Worm (Caenorhabditis elegans) whole organism, young adult: ENCODE data around the gene Y73C8C.12.

Experiments used
- B0019.2 ChIP-seq: fragments of 200-800 bp; sonication (Bioruptor generic); conservative IDR thresholded peaks from 2 replicates; pipeline ENCODE4 v1.3.6; 2022; ENCODE audit warnings: missing genetic modification reagents, missing genetic modification characterization, missing compliant biosample characterization
- C06A6.2 ChIP-seq: fragments of 200-800 bp; sonication (Bioruptor generic); conservative IDR thresholded peaks from 2 replicates; pipeline ENCODE4 v1.3.6; 2022; ENCODE audit warnings: missing genetic modification characterization, missing compliant biosample characterization
- F10E7.11 ChIP-seq: sonication (generic microtip); optimal IDR thresholded peaks from 2 replicates; lab custom pipeline; 2017; ENCODE audit warnings: mild to moderate bottlenecking, missing genetic modification characterization, moderate library complexity, missing compliant biosample characterization
- ZK185.1 ChIP-seq: sonication (generic microtip); optimal IDR thresholded peaks from 2 replicates; lab custom pipeline; 2016; ENCODE audit warnings: mild to moderate bottlenecking, missing genetic modification characterization, missing compliant biosample characterization; ENCODE audit not compliant: poor library complexity, severe bottlenecking
- akir-1 ChIP-seq: fragments of 200-800 bp; sonication (Bioruptor generic); optimal IDR thresholded peaks from 2 replicates; lab custom pipeline; 2018; ENCODE audit warnings: mild to moderate bottlenecking, missing genetic modification characterization, moderate library complexity, missing compliant biosample characterization
- athp-1 ChIP-seq: sonication (generic microtip); optimal IDR thresholded peaks from 2 replicates; lab custom pipeline; 2017; ENCODE audit warnings: mild to moderate bottlenecking, missing genetic modification characterization, missing compliant biosample characterization
- attf-3 ChIP-seq: fragments of 200-800 bp; sonication (Bioruptor generic); conservative IDR thresholded peaks from 2 replicates; pipeline ENCODE4 v1.3.6; 2022; ENCODE audit warnings: missing genetic modification reagents, missing genetic modification characterization, missing compliant biosample characterization
- bed-1 ChIP-seq: fragments of 200-800 bp; sonication (Bioruptor generic); IDR thresholded peaks from 2 replicates; pipeline ENCODE4 v1.3.6; 2022; ENCODE audit warnings: missing genetic modification reagents, missing genetic modification characterization, missing compliant biosample characterization
- cebp-1 ChIP-seq, 2 experiments: fragments of 200-800 bp in 1 of 2; sonication (Bioruptor generic) in 1 of 2; sonication (generic microtip) in 1 of 2; IDR thresholded peaks in 1 of 2; optimal IDR thresholded peaks in 1 of 2; 2 replicates each; pipeline versions ENCODE4 v1.3.6 to Lab custom; 2017 to 2022; ENCODE audit warnings: missing compliant biosample characterization in 2 of 2, missing genetic modification characterization in 2 of 2, mild to moderate bottlenecking in 1 of 2, missing genetic modification reagents in 1 of 2, moderate library complexity in 1 of 2
- ceh-27 ChIP-seq: fragments of 200-800 bp; sonication (Bioruptor generic); optimal IDR thresholded peaks from 2 replicates; lab custom pipeline; 2018; ENCODE audit warnings: mild to moderate bottlenecking, missing genetic modification characterization, moderate library complexity, missing compliant biosample characterization
- ceh-79 ChIP-seq: sonication (generic microtip); optimal IDR thresholded peaks from 2 replicates; lab custom pipeline; 2017; ENCODE audit warnings: mild to moderate bottlenecking, missing genetic modification characterization, missing compliant biosample characterization
- ceh-91 ChIP-seq: fragments of 200-800 bp; sonication (Bioruptor generic); IDR thresholded peaks from 2 replicates; pipeline ENCODE4 v1.3.6; 2022; ENCODE audit warnings: missing genetic modification reagents, missing genetic modification characterization, missing compliant biosample characterization
- dpl-1 ChIP-seq: fragments of 150-350 bp; optimal IDR thresholded peaks from 2 replicates; lab custom pipeline; 2014; ENCODE audit warnings: missing biosample characterization, missing genetic modification reagents, missing genetic modification characterization
- egl-44 ChIP-seq: fragments of 200-800 bp; sonication (Bioruptor generic); IDR thresholded peaks from 2 replicates; pipeline ENCODE4 v1.3.6; 2022; ENCODE audit warnings: missing genetic modification reagents, missing genetic modification characterization, missing compliant biosample characterization
- ets-4 ChIP-seq: fragments of 200-800 bp; sonication (Bioruptor generic); optimal IDR thresholded peaks from 2 replicates; lab custom pipeline; 2018; ENCODE audit warnings: mild to moderate bottlenecking, missing genetic modification characterization, missing compliant biosample characterization
- gei-17 ChIP-seq: fragments of 200-800 bp; sonication (Bioruptor generic); optimal IDR thresholded peaks from 2 replicates; lab custom pipeline; 2018; ENCODE audit warnings: mild to moderate bottlenecking, missing genetic modification characterization, missing compliant biosample characterization
- him-1 ChIP-seq: sonication (generic microtip); optimal IDR thresholded peaks from 2 replicates; lab custom pipeline; 2016; ENCODE audit warnings: missing genotype, missing genetic modification reagents, missing genetic modification characterization, missing compliant biosample characterization
- hmg-20 ChIP-seq: fragments of 200-800 bp; sonication (Bioruptor generic); IDR thresholded peaks from 2 replicates; pipeline ENCODE4 v1.3.6; 2022; ENCODE audit warnings: missing genetic modification reagents, missing genetic modification characterization, missing compliant biosample characterization
- hrde-1 ChIP-seq: sonication (generic microtip); optimal IDR thresholded peaks from 2 replicates; lab custom pipeline; 2016; ENCODE audit warnings: missing genetic modification characterization, mild to moderate bottlenecking, missing compliant biosample characterization, moderate library complexity, missing genotype, missing genetic modification reagents, borderline replicate concordance
- let-607 ChIP-seq, 2 experiments: fragments of 200-800 bp in 1 of 2; sonication (Bioruptor generic) in 1 of 2; sonication (generic microtip) in 1 of 2; optimal IDR thresholded peaks; 2 replicates each; lab custom pipeline; 2016 to 2018; ENCODE audit warnings: mild to moderate bottlenecking in 2 of 2, missing compliant biosample characterization in 2 of 2, missing genetic modification characterization in 2 of 2, moderate library complexity in 2 of 2, missing genotype in 1 of 2
- lin-26 ChIP-seq: fragments of 200-800 bp; sonication (Bioruptor generic); IDR thresholded peaks from 2 replicates; pipeline ENCODE4 v1.3.6; 2022; ENCODE audit warnings: missing genetic modification reagents, missing genetic modification characterization, missing compliant biosample characterization
- lir-1 ChIP-seq: fragments of 200-800 bp; sonication (Bioruptor generic); conservative IDR thresholded peaks from 2 replicates; pipeline ENCODE4 v1.3.6; 2022; ENCODE audit warnings: missing genetic modification reagents, missing genetic modification characterization, missing compliant biosample characterization
- madf-10 ChIP-seq: sonication (generic microtip); optimal IDR thresholded peaks from 2 replicates; lab custom pipeline; 2016; ENCODE audit warnings: mild to moderate bottlenecking, missing genetic modification characterization, missing compliant biosample characterization
- mxl-1 ChIP-seq: sonication (generic microtip); optimal IDR thresholded peaks from 2 replicates; lab custom pipeline; 2016; ENCODE audit warnings: missing genetic modification characterization, missing compliant biosample characterization
- nhr-179 ChIP-seq: sonication (generic microtip); optimal IDR thresholded peaks from 2 replicates; lab custom pipeline; 2016; ENCODE audit warnings: mild to moderate bottlenecking, missing genetic modification characterization, missing compliant biosample characterization
- nhr-80 ChIP-seq: sonication (generic microtip); optimal IDR thresholded peaks from 2 replicates; lab custom pipeline; 2016; ENCODE audit warnings: missing genetic modification characterization, missing compliant biosample characterization
- rcor-1 ChIP-seq: fragments of 200-800 bp; sonication (Bioruptor generic); IDR thresholded peaks from 2 replicates; pipeline ENCODE4 v1.3.6; 2022; ENCODE audit warnings: missing genetic modification reagents, missing genetic modification characterization, missing compliant biosample characterization
- rpc-1 ChIP-seq, 2 experiments: fragments of 150-350 bp in 1 of 2; sonication (generic microtip) in 1 of 2; optimal IDR thresholded peaks; 2 replicates each; lab custom pipeline; 2014 to 2018; ENCODE audit warnings: missing biosample characterization in 1 of 2, missing genetic modification characterization in 1 of 2, missing genetic modification reagents in 1 of 2, missing genotype in 1 of 2
- sdz-38 ChIP-seq: sonication (generic microtip); optimal IDR thresholded peaks from 2 replicates; lab custom pipeline; 2016; ENCODE audit warnings: missing genotype, missing genetic modification characterization, missing compliant biosample characterization
- snpc-3.4 ChIP-seq: sonication (generic microtip); optimal IDR thresholded peaks from 2 replicates; lab custom pipeline; 2017; ENCODE audit warnings: missing genetic modification characterization, mild to moderate bottlenecking, missing compliant biosample characterization, antibody characterized with exemption, moderate library complexity, missing genotype, missing genetic modification reagents
- somi-1 ChIP-seq: fragments of 200-800 bp; sonication (Bioruptor generic); optimal IDR thresholded peaks from 2 replicates; lab custom pipeline; 2018; ENCODE audit warnings: mild to moderate bottlenecking, missing genetic modification characterization, missing compliant biosample characterization
- tbx-9 ChIP-seq: sonication (generic microtip); optimal IDR thresholded peaks from 2 replicates; lab custom pipeline; 2016; ENCODE audit warnings: borderline replicate concordance, missing genetic modification characterization, inconsistent platforms, missing compliant biosample characterization
- unc-130 ChIP-seq: sonication (generic microtip); optimal IDR thresholded peaks from 2 replicates; lab custom pipeline; 2016; ENCODE audit warnings: missing genetic modification reagents, missing genetic modification characterization, missing compliant biosample characterization
- unc-62 ChIP-seq: fragments of 150-350 bp; optimal IDR thresholded peaks from 2 replicates; lab custom pipeline; 2014; ENCODE audit warnings: missing biosample characterization, missing genetic modification reagents, missing genetic modification characterization

Gene Y73C8C.12

DNA sequence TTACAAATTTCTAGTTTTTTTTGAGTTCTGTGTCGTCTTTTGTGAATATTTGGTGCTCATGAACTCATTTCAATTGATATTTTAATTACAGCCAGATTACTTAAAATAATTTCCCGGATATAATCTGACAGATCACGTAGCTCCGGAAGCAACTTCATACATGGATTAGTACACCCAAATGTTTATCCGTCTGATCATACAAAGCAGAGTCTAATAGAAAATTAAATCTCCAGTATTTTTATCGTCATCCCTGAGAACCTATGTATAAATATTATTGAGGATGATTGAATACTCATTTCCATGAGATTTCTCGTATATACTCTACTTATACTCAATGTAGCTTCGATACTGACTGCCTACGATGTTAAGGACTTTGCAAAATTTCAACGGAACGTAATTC, at the start of gene Y73C8C.12:
Y73C8C.12 (plus strand) TSS at position 301 of the 400 bp plus-strand sequence.
- no peak for TF ChIP-seq snpc-3.4 (tag; lab: Kevin White, UChicago)
- no peak for TF ChIP-seq sdz-38
- TF ChIP-seq attf-3 (GFP tag; lab: Robert Waterston, UW): no peak
- TF ChIP-seq ceh-27 (GFP tag; lab: Kevin White, UChicago): no peak
- no peak for TF ChIP-seq hmg-20 (GFP tag; lab: Robert Waterston, UW)
- no peak for TF ChIP-seq ZK185.1 (tag; lab: Kevin White, UChicago)
- TF ChIP-seq egl-44: no peak
- TF ChIP-seq C06A6.2: no peak
- TF ChIP-seq F10E7.11: no peak
- no peak for TF ChIP-seq gei-17 (GFP tag; lab: Kevin White, UChicago)
- TF ChIP-seq akir-1 (GFP tag; lab: Kevin White, UChicago): no peak
- TF ChIP-seq let-607 (tag; optimal IDR thresholded peaks at IDR 0.05; lab: Kevin White, UChicago): no peak
- TF ChIP-seq mxl-1 (tag; lab: Kevin White, UChicago): no peak

ce11 chrV:3080792-3081191, 44.2 kb upstream of the Y73C8C.12 start, which contains the start of gene srt-5:
Gene srt-5 (minus strand): TSS chrV:3080892.
- TF ChIP-seq hrde-1: no peak

DNA sequence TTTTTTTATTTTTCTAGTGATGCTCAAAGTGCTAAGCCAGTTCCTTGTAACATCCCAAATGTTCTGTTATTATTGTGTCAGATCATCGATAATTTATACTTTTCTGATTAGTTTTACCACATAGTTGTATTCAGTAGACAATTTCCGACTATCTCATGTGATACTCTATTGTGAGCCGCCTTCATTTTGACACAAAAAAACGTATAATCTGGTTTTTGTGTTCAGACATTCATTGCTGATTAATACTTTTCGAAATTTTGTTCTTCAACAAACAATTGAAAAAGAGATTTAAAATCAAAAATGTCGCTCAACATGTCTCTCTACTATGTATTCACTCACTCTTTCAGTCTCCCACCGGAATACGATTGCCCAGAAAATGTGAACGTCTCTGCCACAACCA, 43.5 kb upstream of the Y73C8C.12 start, which contains the start of gene srt-7:
srt-7 (plus strand) TSS at position 301 of the 400 bp plus-strand sequence.
- no peak for TF ChIP-seq ceh-91 (GFP tag; lab: Robert Waterston, UW)
- TF ChIP-seq bed-1 (GFP tag; lab: Robert Waterston, UW): no peak
- no peak for TF ChIP-seq dpl-1
- no peak for TF ChIP-seq let-607 (tag; optimal IDR thresholded peaks at IDR 0.05; lab: Kevin White, UChicago)
- no peak for TF ChIP-seq lir-1
- TF ChIP-seq ets-4 (GFP tag; lab: Kevin White, UChicago): no peak
- TF ChIP-seq ceh-79 (tag; lab: Kevin White, UChicago): no peak
- TF ChIP-seq B0019.2 (GFP tag; lab: Robert Waterston, UW): no peak
- no peak for TF ChIP-seq rcor-1 (GFP tag; lab: Robert Waterston, UW)
- no peak for TF ChIP-seq nhr-80 (tag; lab: Kevin White, UChicago)
- no peak for TF ChIP-seq nhr-179
- no peak for TF ChIP-seq unc-130
- no peak for TF ChIP-seq tbx-9 (tag; lab: Kevin White, UChicago)
- TF ChIP-seq sdz-38: no peak
- TF ChIP-seq F10E7.11: no peak
- no peak for TF ChIP-seq rpc-1 (optimal IDR thresholded peaks at IDR 0.05; lab: Kevin White, UChicago)
- no peak for TF ChIP-seq rpc-1 (tag; optimal IDR thresholded peaks at IDR 0.05; lab: Kevin White, UChicago)

DNA sequence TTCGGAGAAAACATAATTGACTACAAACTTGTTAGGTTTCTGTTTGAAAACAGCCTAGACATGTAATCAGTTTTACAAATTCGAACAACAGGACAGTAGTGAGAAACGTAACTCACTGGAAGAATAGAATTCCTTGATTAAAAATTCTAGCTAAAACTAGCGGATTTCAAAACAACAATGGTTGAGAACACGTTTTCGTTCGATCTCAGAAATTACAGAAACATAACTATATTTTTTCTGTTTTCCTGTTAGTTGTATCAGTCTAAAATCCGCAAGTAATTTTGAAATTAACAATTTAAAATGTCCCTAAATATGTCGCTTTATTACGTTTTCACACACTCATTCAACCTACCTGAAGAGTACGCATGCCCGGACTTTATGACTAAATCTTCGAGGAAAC, 38.8 kb upstream of the Y73C8C.12 start, which contains the start of gene srt-8:
srt-8 (plus strand) TSS at position 301 of the 400 bp plus-strand sequence.
- TF ChIP-seq madf-10 (tag; lab: Kevin White, UChicago): no peak
- TF ChIP-seq cebp-1 (GFP tag; IDR thresholded peaks at IDR 0.05; lab: Robert Waterston, UW): no peak
- no peak for TF ChIP-seq cebp-1 (tag; optimal IDR thresholded peaks at IDR 0.05; lab: Kevin White, UChicago)
- no peak for TF ChIP-seq him-1
- no peak for TF ChIP-seq unc-62 (GFP tag; lab: Kevin White, UChicago)
- no peak for TF ChIP-seq lin-26 (GFP tag; lab: Robert Waterston, UW)
- TF ChIP-seq somi-1 (GFP tag; lab: Kevin White, UChicago): no peak
- no peak for TF ChIP-seq athp-1
